Fruit fly (Drosophila melanogaster) whole organism: ENCODE results near the gene lectin-24Db.

Source experiments
- psq ChIP-seq: fragments of >200 bp; optimal IDR thresholded peaks from 2 replicates; lab custom pipeline; 2017
- usp ChIP-seq: fragments of >200 bp; optimal IDR thresholded peaks from 2 replicates; lab custom pipeline; 2017; ENCODE audit warnings: missing biosample characterization, missing genetic modification characterization, mixed read lengths

DNA sequence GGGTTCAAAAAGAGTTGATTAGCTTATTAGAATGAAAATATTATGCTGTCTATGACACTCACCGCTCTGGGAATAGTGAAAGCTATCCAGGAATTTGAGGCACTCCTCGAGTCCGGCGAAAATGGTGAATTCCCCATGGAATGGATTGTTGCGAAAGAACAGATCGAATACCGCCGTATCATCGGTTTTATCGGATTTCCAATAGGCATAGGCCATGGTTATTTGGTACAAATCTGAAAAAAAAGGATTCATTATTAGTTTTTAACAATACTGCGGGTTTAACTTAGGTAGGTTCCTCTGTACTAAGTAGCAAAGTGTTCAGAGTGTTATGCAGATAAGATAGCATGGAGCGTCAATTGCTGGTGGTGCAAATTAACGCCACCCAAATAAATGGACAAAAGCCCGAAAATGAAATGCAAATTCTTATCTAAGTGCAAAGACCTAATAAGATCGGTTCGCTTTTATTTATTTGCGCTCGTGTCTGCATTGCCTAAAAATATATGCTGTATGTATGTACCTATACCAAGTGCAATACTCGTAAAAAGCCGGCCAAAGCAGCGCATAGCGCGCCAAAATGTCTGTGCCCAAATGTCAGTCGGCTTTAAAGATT is 7.9 kb downstream of the lectin-24Db start:
- TF ChIP-seq psq (lab: Kevin White, UChicago) (no peak), usp (no peak)
